Worm (Caenorhabditis elegans): ENCODE data around the gene srxa-8.
A peak's percentile ranks its signal among the peaks of the same experiment; 100 is the strongest.

ce11 chrX:13333835-13334234 is 25.2 kb upstream of the srxa-8 start, which contains the start of gene F46G10.4:
- TF ChIP-seq him-1 (tag; optimal IDR thresholded peaks at IDR 0.05): no peak
- TF ChIP-seq W03F9.2 (tag; optimal IDR thresholded peaks at IDR 0.05): peak; percentile 13

All from whole organism, L4/young adult.